Fruit fly (Drosophila melanogaster) whole organism, embryonic: ENCODE data around the gene CG12589.

Experiments
- Bteb2 ChIP-seq: fragments of 200-800 bp; sonication (Bioruptor generic); optimal IDR thresholded peaks from 2 replicates; lab custom pipeline; 2016; ENCODE audit warnings: missing biosample characterization, missing genetic modification characterization
- C15 ChIP-seq: fragments of 200-800 bp; sonication (Bioruptor generic); IDR thresholded peaks from 3 replicates; pipeline ENCODE4 v1.3.6; 2022; ENCODE audit warnings: missing biosample characterization, missing genetic modification characterization
- CG1024 ChIP-seq: fragments of 200-800 bp; sonication (Bioruptor generic); IDR thresholded peaks from 2 replicates; pipeline ENCODE4 v1.3.6; 2022; ENCODE audit warnings: missing biosample characterization, missing genetic modification characterization
- CG10321 ChIP-seq: fragments of 200-800 bp; sonication (Bioruptor generic); IDR thresholded peaks from 2 replicates; pipeline ENCODE4 v1.3.6; 2022; ENCODE audit warnings: missing biosample characterization, missing genetic modification characterization
- CG10543 ChIP-seq: fragments of 200-800 bp; sonication (Bioruptor generic); optimal IDR thresholded peaks from 3 replicates; lab custom pipeline; 2017; ENCODE audit warnings: missing biosample characterization, mild to moderate bottlenecking, missing genetic modification characterization, moderate library complexity
- CG11456 ChIP-seq: fragments of 200-800 bp; sonication (Bioruptor generic); IDR thresholded peaks from 3 replicates; pipeline ENCODE4 v1.3.6; 2022; ENCODE audit warnings: missing biosample characterization, missing genetic modification characterization
- CG12299 ChIP-seq: fragments of 200-800 bp; sonication (Bioruptor generic); optimal IDR thresholded peaks from 2 replicates; lab custom pipeline; 2018; ENCODE audit warnings: missing biosample characterization, mild to moderate bottlenecking, missing genetic modification characterization
- CG12769 ChIP-seq: fragments of 200-800 bp; sonication (Bioruptor generic); optimal IDR thresholded peaks from 2 replicates; lab custom pipeline; 2019; ENCODE audit warnings: missing biosample characterization, mild to moderate bottlenecking, missing genetic modification characterization, moderate library complexity
- CG12942 ChIP-seq: fragments of 200-800 bp; sonication (Bioruptor generic); optimal IDR thresholded peaks from 3 replicates; lab custom pipeline; 2016; ENCODE audit warnings: missing biosample characterization, missing genetic modification characterization
- CG17829 ChIP-seq: fragments of 200-800 bp; optimal IDR thresholded peaks from 2 replicates; lab custom pipeline; 2019; ENCODE audit warnings: missing biosample characterization, mild to moderate bottlenecking, missing genetic modification characterization, moderate library complexity
- CG2202 ChIP-seq: fragments of 200-800 bp; sonication (Bioruptor generic); optimal IDR thresholded peaks from 2 replicates; lab custom pipeline; 2018; ENCODE audit warnings: missing biosample characterization, mild to moderate bottlenecking, missing genetic modification characterization
- CG30431 ChIP-seq: fragments of 200-800 bp; sonication (Bioruptor generic); optimal IDR thresholded peaks from 2 replicates; lab custom pipeline; 2017; ENCODE audit warnings: missing biosample characterization, missing genetic modification characterization
- CG31224 ChIP-seq: fragments of 200-800 bp; sonication (Bioruptor generic); IDR thresholded peaks from 2 replicates; pipeline ENCODE4 v1.3.6; 2022; ENCODE audit warnings: missing biosample characterization, missing genetic modification characterization
- CG31441 ChIP-seq: fragments of 200-800 bp; sonication (Bioruptor generic); IDR thresholded peaks from 2 replicates; pipeline ENCODE4 v1.3.6; 2022; ENCODE audit warnings: missing biosample characterization, missing genetic modification characterization
- CG3838 ChIP-seq: fragments of 200-800 bp; sonication (Bioruptor generic); optimal IDR thresholded peaks from 3 replicates; lab custom pipeline; 2016; ENCODE audit warnings: missing biosample characterization, missing genetic modification characterization
- CG4328 ChIP-seq: fragments of 200-800 bp; sonication (Bioruptor generic); optimal IDR thresholded peaks from 3 replicates; lab custom pipeline; 2017; ENCODE audit warnings: missing biosample characterization, missing genetic modification reagents, missing genetic modification characterization
- CG4360 ChIP-seq: fragments of 200-800 bp; sonication (Bioruptor generic); IDR thresholded peaks from 2 replicates; pipeline ENCODE4 v1.3.6; 2022; ENCODE audit warnings: missing biosample characterization, missing genetic modification characterization
- CG4854 ChIP-seq: fragments of 200-800 bp; sonication (Bioruptor generic); optimal IDR thresholded peaks from 2 replicates; lab custom pipeline; 2016; ENCODE audit warnings: missing biosample characterization, missing genetic modification characterization, inconsistent platforms
- CG8359 ChIP-seq: fragments of 200-800 bp; sonication (Bioruptor generic); optimal IDR thresholded peaks from 2 replicates; lab custom pipeline; 2017; ENCODE audit warnings: missing biosample characterization, mild to moderate bottlenecking, missing genetic modification characterization, borderline replicate concordance
- CG8765 ChIP-seq: fragments of 200-800 bp; sonication (Bioruptor generic); IDR thresholded peaks from 2 replicates; pipeline ENCODE4 v1.3.6; 2022; ENCODE audit warnings: missing biosample characterization, missing genetic modification characterization
- CG9876 ChIP-seq: fragments of 200-800 bp; sonication (Bioruptor generic); optimal IDR thresholded peaks from 2 replicates; lab custom pipeline; 2016; ENCODE audit warnings: missing biosample characterization, missing genetic modification characterization
- Dek ChIP-seq: fragments of 200-800 bp; sonication (Bioruptor generic); optimal IDR thresholded peaks from 3 replicates; lab custom pipeline; 2019; ENCODE audit warnings: missing biosample characterization, mild to moderate bottlenecking, missing genetic modification characterization, moderate library complexity
- Drgx ChIP-seq: fragments of 200-800 bp; sonication (Bioruptor generic); IDR thresholded peaks from 2 replicates; pipeline ENCODE4 v1.3.6; 2022; ENCODE audit warnings: missing biosample characterization, missing genetic modification characterization
- Ets65A ChIP-seq: fragments of 200-800 bp; sonication (Bioruptor generic); peaks from one replicate; lab custom pipeline; 2016; ENCODE audit warnings: missing biosample characterization, missing genetic modification characterization
- Fer3 ChIP-seq: fragments of 200-800 bp; sonication (Bioruptor generic); optimal IDR thresholded peaks from 2 replicates; lab custom pipeline; 2018; ENCODE audit warnings: missing biosample characterization, mild to moderate bottlenecking, missing genetic modification characterization, moderate library complexity
- HLHmδ ChIP-seq: fragments of 200-800 bp; sonication (Bioruptor generic); optimal IDR thresholded peaks from 2 replicates; lab custom pipeline; 2018; ENCODE audit warnings: missing biosample characterization, mild to moderate bottlenecking, missing genetic modification characterization, moderate library complexity
- Kr ChIP-seq: fragments of 200-800 bp; sonication (Bioruptor generic); optimal IDR thresholded peaks from 2 replicates; lab custom pipeline; 2017; ENCODE audit warnings: missing biosample characterization, mild to moderate bottlenecking, missing genetic modification characterization
- MBD-R2 ChIP-seq: fragments of 200-800 bp; sonication (Bioruptor generic); IDR thresholded peaks from 2 replicates; pipeline ENCODE4 v1.3.6; 2022; ENCODE audit warnings: missing biosample characterization, missing genetic modification characterization
- Mad ChIP-seq: fragments of 200-800 bp; sonication (Bioruptor generic); optimal IDR thresholded peaks from 2 replicates; lab custom pipeline; 2016; ENCODE audit warnings: missing biosample characterization, missing genetic modification characterization
- Oaz ChIP-seq: fragments of 200-800 bp; sonication (Bioruptor generic); IDR thresholded peaks from 2 replicates; pipeline ENCODE4 v1.3.6; 2022; ENCODE audit warnings: missing biosample characterization, missing genetic modification characterization
- Pdp1 ChIP-seq, 2 experiments: fragments of 200-800 bp; sonication (Bioruptor generic); optimal IDR thresholded peaks; 3 replicates each; lab custom pipeline; 2016; ENCODE audit warnings: missing biosample characterization in 2 of 2, missing genetic modification characterization in 2 of 2, mild to moderate bottlenecking in 1 of 2, moderate library complexity in 1 of 2
- ab ChIP-seq: fragments of 200-800 bp; sonication (Bioruptor generic); optimal IDR thresholded peaks from 2 replicates; lab custom pipeline; 2016; ENCODE audit warnings: missing biosample characterization, missing genetic modification characterization
- abd-A ChIP-seq: fragments of 200-800 bp; sonication (Bioruptor generic); optimal IDR thresholded peaks from 3 replicates; lab custom pipeline; 2019; ENCODE audit warnings: missing biosample characterization, mild to moderate bottlenecking, missing genetic modification characterization, moderate library complexity
- al ChIP-seq: fragments of 200-800 bp; sonication (Bioruptor generic); IDR thresholded peaks from 2 replicates; pipeline ENCODE4 v1.3.6; 2022; ENCODE audit warnings: missing biosample characterization, missing genetic modification characterization
- cg ChIP-seq: fragments of 200-800 bp; sonication (Bioruptor generic); optimal IDR thresholded peaks from 3 replicates; lab custom pipeline; 2019; ENCODE audit warnings: missing biosample characterization, mild to moderate bottlenecking, missing genetic modification characterization, moderate library complexity
- corto ChIP-seq: fragments of 200-800 bp; sonication (Bioruptor generic); optimal IDR thresholded peaks from 2 replicates; lab custom pipeline; 2016; ENCODE audit warnings: missing biosample characterization, mild to moderate bottlenecking, missing genetic modification characterization, moderate library complexity
- esg ChIP-seq: fragments of 200-800 bp; sonication (Bioruptor generic); conservative IDR thresholded peaks from 2 replicates; pipeline ENCODE4 v1.3.6; 2022; ENCODE audit warnings: missing biosample characterization, missing genetic modification characterization
- ham ChIP-seq: fragments of 200-800 bp; sonication (Bioruptor generic); IDR thresholded peaks from 2 replicates; pipeline ENCODE4 v1.3.6; 2022; ENCODE audit warnings: missing biosample characterization, missing genetic modification characterization
- hkb ChIP-seq, 2 experiments: fragments of 200-800 bp in 1 of 2; fragments of >200 bp in 1 of 2; sonication (Bioruptor generic) in 1 of 2; IDR thresholded peaks in 1 of 2; optimal IDR thresholded peaks in 1 of 2; 2 replicates each; pipeline versions ENCODE4 v1.3.6 to Lab custom; 2017 to 2022; ENCODE audit warnings: missing biosample characterization in 1 of 2, missing genetic modification characterization in 1 of 2
- ind ChIP-seq: fragments of 200-800 bp; sonication (Bioruptor generic); optimal IDR thresholded peaks from 3 replicates; lab custom pipeline; 2016; ENCODE audit warnings: missing biosample characterization, missing genetic modification characterization
- row ChIP-seq: fragments of 200-800 bp; sonication (Bioruptor generic); IDR thresholded peaks from 3 replicates; pipeline ENCODE4 v1.3.6; 2022; ENCODE audit warnings: missing biosample characterization, missing genetic modification characterization
- salm ChIP-seq: fragments of 200-800 bp; sonication (Bioruptor generic); optimal IDR thresholded peaks from 2 replicates; lab custom pipeline; 2018; ENCODE audit warnings: missing biosample characterization, mild to moderate bottlenecking, missing genetic modification characterization
- sens ChIP-seq: fragments of 200-800 bp; sonication (Bioruptor generic); peaks from one replicate; lab custom pipeline; 2016; ENCODE audit warnings: missing biosample characterization, missing genetic modification characterization
- sob ChIP-seq: fragments of 200-800 bp; sonication (Bioruptor generic); IDR thresholded peaks from 2 replicates; pipeline ENCODE4 v1.3.6; 2022; ENCODE audit warnings: missing biosample characterization, missing genetic modification characterization
- sqz ChIP-seq: fragments of 200-800 bp; sonication (Bioruptor generic); optimal IDR thresholded peaks from 3 replicates; lab custom pipeline; 2018; ENCODE audit warnings: missing biosample characterization, mild to moderate bottlenecking, missing genetic modification characterization
- vfl ChIP-seq: fragments of 200-800 bp; sonication (Bioruptor generic); optimal IDR thresholded peaks from 2 replicates; lab custom pipeline; 2016; ENCODE audit warnings: missing biosample characterization, missing genetic modification characterization
- wdn ChIP-seq: fragments of 200-800 bp; sonication (Bioruptor generic); IDR thresholded peaks from 2 replicates; pipeline ENCODE4 v1.3.6; 2022; ENCODE audit warnings: missing biosample characterization, missing genetic modification characterization
- z ChIP-seq: fragments of 200-800 bp; sonication (Bioruptor generic); IDR thresholded peaks from 3 replicates; pipeline ENCODE4 v1.3.6; 2022; ENCODE audit warnings: missing biosample characterization, missing genetic modification characterization
- zen2 ChIP-seq: fragments of 200-800 bp; sonication (Bioruptor generic); IDR thresholded peaks from 3 replicates; pipeline ENCODE4 v1.3.6; 2022; ENCODE audit warnings: missing biosample characterization, missing genetic modification characterization; ENCODE audit not compliant: partially characterized antibody
- zf30C ChIP-seq: fragments of 200-800 bp; sonication (Bioruptor generic); optimal IDR thresholded peaks from 3 replicates; lab custom pipeline; 2018; ENCODE audit warnings: missing biosample characterization, mild to moderate bottlenecking, missing genetic modification characterization

The CG12589 gene

dm6 chr3R:5122266-5123096, 16.3 kb downstream of the CG12589 start (continued):
- TF ChIP-seq CG4854: no peak
- peak; percentile 25 for TF ChIP-seq Kr (GFP tag; lab: Kevin White, UChicago)
- no peak for TF ChIP-seq CG2202
- no peak for TF ChIP-seq z (GFP tag; lab: Robert Waterston, UW)
- no peak for TF ChIP-seq sob (GFP tag; lab: Robert Waterston, UW)
- no peak for TF ChIP-seq Bteb2 (GFP tag; lab: Kevin White, UChicago)
- no peak for TF ChIP-seq sqz (GFP tag; lab: Kevin White, UChicago)
- TF ChIP-seq CG31224: no peak
- TF ChIP-seq wdn: no peak
- TF ChIP-seq salm (tag; lab: Kevin White, UChicago): no peak
- no peak for TF ChIP-seq CG12299
- no peak for TF ChIP-seq CG1024 (GFP tag; lab: Robert Waterston, UW)
- TF ChIP-seq Drgx (GFP tag; lab: Robert Waterston, UW): no peak
- no peak for TF ChIP-seq CG12942 (GFP tag; lab: Kevin White, UChicago)
- no peak for TF ChIP-seq CG8359 (GFP tag; lab: Kevin White, UChicago)
- TF ChIP-seq Fer3 (tag; lab: Kevin White, UChicago): no peak
- peak; percentile 83 for TF ChIP-seq sens (GFP tag; lab: Kevin White, UChicago)
- TF ChIP-seq Pdp1 (GFP tag; optimal IDR thresholded peaks at IDR 0.05; lab: Kevin White, UChicago): no peak
- TF ChIP-seq HLHmδ (GFP tag; lab: Kevin White, UChicago): no peak
- no peak for TF ChIP-seq Dek (tag; lab: Kevin White, UChicago)
- peak; percentile 49; the same call in 2 of the 3 replicates for TF ChIP-seq row
- peak; percentile 61 for TF ChIP-seq Ets65A (GFP tag; lab: Kevin White, UChicago)
- no peak for TF ChIP-seq ham (GFP tag; lab: Robert Waterston, UW)
- TF ChIP-seq CG17829 (tag; lab: Kevin White, UChicago): peak; percentile 23
- TF ChIP-seq hkb (optimal IDR thresholded peaks at IDR 0.05; lab: Kevin White, UChicago): no peak
- TF ChIP-seq hkb (GFP tag; IDR thresholded peaks at IDR 0.05; lab: Robert Waterston, UW): no peak
- no peak for TF ChIP-seq cg
- TF ChIP-seq Mad: no peak
- TF ChIP-seq corto (GFP tag; lab: Kevin White, UChicago): no peak
- TF ChIP-seq CG10543 (GFP tag; lab: Kevin White, UChicago): peak; percentile 42
- TF ChIP-seq Oaz (GFP tag; lab: Robert Waterston, UW): no peak
- no peak for TF ChIP-seq C15 (GFP tag; lab: Robert Waterston, UW)
- TF ChIP-seq MBD-R2: no peak
- TF ChIP-seq CG3838 (GFP tag; lab: Kevin White, UChicago): no peak
- TF ChIP-seq abd-A (tag; lab: Kevin White, UChicago): peak; percentile 40
- TF ChIP-seq vfl (GFP tag; lab: Kevin White, UChicago): no peak
- TF ChIP-seq zen2 (GFP tag; lab: Robert Waterston, UW): no peak
- TF ChIP-seq CG12769 (tag; lab: Kevin White, UChicago): no peak
- TF ChIP-seq ab (GFP tag; lab: Kevin White, UChicago): no peak
- TF ChIP-seq ind: no peak
- no peak for TF ChIP-seq CG10321 (GFP tag; lab: Robert Waterston, UW)
- TF ChIP-seq CG4328 (GFP tag; lab: Kevin White, UChicago): no peak
- no peak for TF ChIP-seq esg (GFP tag; lab: Robert Waterston, UW)
- TF ChIP-seq CG31441 (GFP tag; lab: Robert Waterston, UW): peak; percentile 12; the same call in 1 of the 2 replicates
- no peak for TF ChIP-seq CG9876 (GFP tag; lab: Kevin White, UChicago)
- no peak for TF ChIP-seq zf30C
- peak; percentile 53; the same call in 1 of the 2 replicates for TF ChIP-seq CG8765
- no peak for TF ChIP-seq CG30431
- TF ChIP-seq CG4360: no peak
- TF ChIP-seq CG11456 (GFP tag; lab: Robert Waterston, UW): no peak
- no peak for TF ChIP-seq al
